Fruit fly (Drosophila melanogaster): Measurements from ENCODE around the gene Nek2.
A peak's percentile ranks its signal among the peaks of the same experiment; 100 is the strongest.

The Nek2 gene

dm6 chrX:7908239-7909068 is 17.0 kb upstream of the Nek2 start, which contains the start of the genes dpr14 and spidey (continued):
- TF ChIP-seq CG16813 (GFP tag; IDR thresholded peaks at IDR 0.05; ENCODE audit: partially characterized antibody) (peak; percentile 51; the same call in 1 of the 3 replicates), CG10431 (GFP tag; optimal IDR thresholded peaks at IDR 0.05) (peak; percentile 75), lbe (GFP tag; optimal IDR thresholded peaks at IDR 0.05) (peak; percentile 71), CG9727 (GFP tag; optimal IDR thresholded peaks at IDR 0.05) (peak; percentile 88), corto (GFP tag; optimal IDR thresholded peaks at IDR 0.05) (no peak), CG33213 (GFP tag; optimal IDR thresholded peaks at IDR 0.05) (peak; percentile 80), CG12219 (GFP tag; optimal IDR thresholded peaks at IDR 0.05) (peak; percentile 89), E2f1 (GFP tag; IDR thresholded peaks at IDR 0.05) (peak; percentile 91), CG7963 (GFP tag; IDR thresholded peaks at IDR 0.05; ENCODE audit: partially characterized antibody) (0 out of 3 replicates have a peak, but pooled peaks have one; percentile 8), toy (GFP tag; IDR thresholded peaks at IDR 0.05) (peak; percentile 78), CG6272 (GFP tag; IDR thresholded peaks at IDR 0.05) (peak; percentile 79), CG7786 (GFP tag; optimal IDR thresholded peaks at IDR 0.05) (peak; percentile 90), CoRest (tag; optimal IDR thresholded peaks at IDR 0.05) (peak; percentile 92), CG10267 (tag; optimal IDR thresholded peaks at IDR 0.05) (peak; percentile 81), Meics (GFP tag; optimal IDR thresholded peaks at IDR 0.05) (peak; percentile 94), Mes4 (GFP tag; optimal IDR thresholded peaks at IDR 0.05) (peak; percentile 79), Atf6 (GFP tag; IDR thresholded peaks at IDR 0.05) (peak; percentile 91), Xrp1 (GFP tag; IDR thresholded peaks at IDR 0.05) (peak; percentile 90), Asciz (GFP tag; optimal IDR thresholded peaks at IDR 0.05) (peak; percentile 77), CG11696 (GFP tag; IDR thresholded peaks at IDR 0.05) (peak; percentile 80), CG12769 (tag; optimal IDR thresholded peaks at IDR 0.05) (peak; percentile 95), CG1602 (GFP tag; optimal IDR thresholded peaks at IDR 0.05) (peak; percentile 81), zen (tag; optimal IDR thresholded peaks at IDR 0.05) (peak; percentile 73), ranshi (GFP tag; IDR thresholded peaks at IDR 0.05) (peak; percentile 88), chif (GFP tag; optimal IDR thresholded peaks at IDR 0.05) (peak; percentile 80 to 87), Neu2 (GFP tag; optimal IDR thresholded peaks at IDR 0.05; ENCODE audit: borderline replicate concordance) (peak; percentile 13), jigr1 (GFP tag; IDR thresholded peaks at IDR 0.05) (peak; percentile 66; the same call in 2 of the 3 replicates), Hand (GFP tag; optimal IDR thresholded peaks at IDR 0.05) (peak; percentile 88), sima (GFP tag; optimal IDR thresholded peaks at IDR 0.05) (peak; percentile 47), CG16815 (GFP tag; optimal IDR thresholded peaks at IDR 0.05) (peak; percentile 74), CG16779 (GFP tag; IDR thresholded peaks at IDR 0.05) (peak; percentile 81), ftz-f1 (GFP tag; optimal IDR thresholded peaks at IDR 0.05) (peak; percentile 28), NC2α (GFP tag; optimal IDR thresholded peaks at IDR 0.05) (peak; percentile 79), Pdp1 (GFP tag; optimal IDR thresholded peaks at IDR 0.05) (peak; percentile 88 to 98), CG14667 (GFP tag; IDR thresholded peaks at IDR 0.05) (peak; percentile 86), CG2678 (tag; optimal IDR thresholded peaks at IDR 0.05) (peak; percentile 96), tgo (GFP tag; IDR thresholded peaks at IDR 0.05) (peak; percentile 93), Max (GFP tag; optimal IDR thresholded peaks at IDR 0.05) (peak; percentile 84), Fer2 (tag; optimal IDR thresholded peaks at IDR 0.05) (peak; percentile 86), D19B (GFP tag; optimal IDR thresholded peaks at IDR 0.05) (peak; percentile 80), kah (GFP tag; optimal IDR thresholded peaks at IDR 0.05) (peak; percentile 69), Hr39 (optimal IDR thresholded peaks at IDR 0.05) (no peak), Xbp1 (GFP tag; optimal IDR thresholded peaks at IDR 0.05) (peak; percentile 90), eve (GFP tag; optimal IDR thresholded peaks at IDR 0.05) (no peak), en (GFP tag; optimal IDR thresholded peaks at IDR 0.05) (peak; percentile 38), oc (tag; optimal IDR thresholded peaks at IDR 0.05) (peak; percentile 86), CG10147 (GFP tag; optimal IDR thresholded peaks at IDR 0.05) (peak; percentile 84), CG14710 (tag; optimal IDR thresholded peaks at IDR 0.05) (peak; percentile 83)

Measured in whole organism, embryonic.